Comparison of ENCODE assay signal across 3 fruit fly cellular contexts in the genomic region with DNA sequence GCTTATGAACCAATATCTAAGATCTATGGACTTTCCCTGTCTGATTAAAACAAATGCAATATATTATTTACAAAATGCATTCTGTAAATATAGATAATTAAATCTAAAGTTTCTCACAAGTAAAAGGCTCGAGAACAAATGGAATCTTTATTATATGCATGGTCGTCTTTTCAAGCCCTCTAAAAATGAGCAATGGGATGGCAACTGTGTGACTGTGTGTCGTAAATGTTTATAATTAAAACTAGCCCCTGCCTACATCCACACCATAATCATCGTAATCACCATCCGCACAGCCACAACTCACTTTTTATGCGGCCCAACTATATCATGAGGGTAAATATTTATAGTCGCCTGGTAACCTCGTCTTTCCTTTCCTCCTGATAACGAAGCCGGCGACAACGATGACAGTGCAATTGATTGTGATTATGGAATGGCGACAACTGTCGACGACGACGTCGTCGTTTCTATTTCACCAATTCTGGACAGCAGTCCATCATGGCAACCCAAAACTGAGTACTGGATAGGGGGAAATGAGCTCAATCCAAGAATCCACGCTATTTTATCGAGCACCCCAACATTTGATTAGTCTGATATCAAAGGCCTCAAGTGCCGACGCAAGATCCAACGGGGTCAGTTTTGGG.
A peak's percentile ranks its signal among the peaks of the same experiment; 100 is the strongest.
TF ChIP-seq lines count a peak whose summit lies in the region.

No protein-coding gene starts in this region.

- TF ChIP-seq CTCF in whole organism, embryonic (GFP tag; optimal IDR thresholded peaks at IDR 0.05; lab: Kevin White, UChicago): no peak

TF ChIP-seq in whole organism, adult, 20 proteins besides CTCF, POLR2A, EP300 and RAD21:
- TF ChIP-seq cnc (optimal IDR thresholded peaks at IDR 0.05; lab: Kevin White, UChicago): peak; percentile 83 to 93
- TF ChIP-seq kay (GFP tag; lab: Kevin White, UChicago; ENCODE audit: borderline replicate concordance): peak; percentile 60
- TF ChIP-seq CG33017 (tag; optimal IDR thresholded peaks at IDR 0.05; lab: Kevin White, UChicago): no peak
- peak; percentile 7 for TF ChIP-seq cic (GFP tag; optimal IDR thresholded peaks at IDR 0.05; lab: Kevin White, UChicago)

TF ChIP-seq in whole organism, embryonic, 481 proteins besides CTCF, POLR2A, EP300 and RAD21 (continues in another document):
- TF ChIP-seq fd3F (GFP tag; optimal IDR thresholded peaks at IDR 0.05; lab: Kevin White, UChicago) (no peak), PHDP (tag; optimal IDR thresholded peaks at IDR 0.05; lab: Kevin White, UChicago) (peak; percentile 41), CG7987 (GFP tag; optimal IDR thresholded peaks at IDR 0.05; lab: Kevin White, UChicago) (peak; percentile 16), Hr78 (GFP tag; optimal IDR thresholded peaks at IDR 0.05; lab: Kevin White, UChicago) (peak in 1 of 2 experiments; percentile 75), CG13894 (tag; optimal IDR thresholded peaks at IDR 0.05; lab: Kevin White, UChicago) (peak; percentile 56), CG7839 (tag; optimal IDR thresholded peaks at IDR 0.05; lab: Kevin White, UChicago) (peak; percentile 45), gcm (GFP tag; optimal IDR thresholded peaks at IDR 0.05; lab: Kevin White, UChicago) (peak; percentile 2), Fer1 (GFP tag; optimal IDR thresholded peaks at IDR 0.05; lab: Kevin White, UChicago) (peak; percentile 22), Hand (GFP tag; optimal IDR thresholded peaks at IDR 0.05; lab: Kevin White, UChicago) (peak; percentile 19), pros (GFP tag; optimal IDR thresholded peaks at IDR 0.05; lab: Kevin White, UChicago) (peak; percentile 43), pfk (GFP tag; optimal IDR thresholded peaks at IDR 0.05; lab: Kevin White, UChicago) (peak; percentile 45), Optix (GFP tag; IDR thresholded peaks at IDR 0.05; lab: Robert Waterston, UW) (no peak), sug (tag; optimal IDR thresholded peaks at IDR 0.05; lab: Kevin White, UChicago) (peak; percentile 79), aop (GFP tag; IDR thresholded peaks at IDR 0.05; lab: Robert Waterston, UW) (no peak), abd-A (tag; optimal IDR thresholded peaks at IDR 0.05; lab: Kevin White, UChicago) (peak; percentile 23), amos (GFP tag; IDR thresholded peaks at IDR 0.05; lab: Robert Waterston, UW; ENCODE audit: partially characterized antibody) (no peak), Adf1 (GFP tag; IDR thresholded peaks at IDR 0.05; lab: Robert Waterston, UW) (peak; percentile 15; the same call in 1 of the 2 replicates), CG34224 (GFP tag; IDR thresholded peaks at IDR 0.05; lab: Robert Waterston, UW; ENCODE audit: partially characterized antibody) (no peak), CG17912 (GFP tag; optimal IDR thresholded peaks at IDR 0.05; lab: Kevin White, UChicago) (peak; percentile 10), Hmr (GFP tag; optimal IDR thresholded peaks at IDR 0.05; lab: Kevin White, UChicago) (peak; percentile 17), slou (GFP tag; optimal IDR thresholded peaks at IDR 0.05; lab: Kevin White, UChicago) (no peak), Pdp1 (GFP tag; optimal IDR thresholded peaks at IDR 0.05; lab: Kevin White, UChicago) (peak in 1 of 2 experiments; percentile 96), Hey (tag; optimal IDR thresholded peaks at IDR 0.05; lab: Kevin White, UChicago) (peak; percentile 68), CG9727 (GFP tag; optimal IDR thresholded peaks at IDR 0.05; lab: Kevin White, UChicago) (peak; percentile 0), exex (tag; optimal IDR thresholded peaks at IDR 0.05; lab: Kevin White, UChicago) (peak; percentile 80), HLH4C (GFP tag; IDR thresholded peaks at IDR 0.05; lab: Robert Waterston, UW; ENCODE audit: partially characterized antibody) (no peak), HmgD (GFP tag; optimal IDR thresholded peaks at IDR 0.05; lab: Kevin White, UChicago) (no peak), CG10543 (GFP tag; optimal IDR thresholded peaks at IDR 0.05; lab: Kevin White, UChicago) (peak; percentile 70), CG8290 (GFP tag; optimal IDR thresholded peaks at IDR 0.05; lab: Kevin White, UChicago) (no peak), CG8290 (tag; optimal IDR thresholded peaks at IDR 0.05; lab: Kevin White, UChicago) (peak in 1 of 2 experiments; percentile 50), CG34376 (GFP tag; optimal IDR thresholded peaks at IDR 0.05; lab: Kevin White, UChicago) (peak; percentile 90), gro (GFP tag; optimal IDR thresholded peaks at IDR 0.05; lab: Kevin White, UChicago) (peak; percentile 21), Nf-YC (tag; optimal IDR thresholded peaks at IDR 0.05; lab: Kevin White, UChicago) (peak; percentile 16), cwo (GFP tag; optimal IDR thresholded peaks at IDR 0.05; lab: Kevin White, UChicago) (peak; percentile 40), CG2678 (tag; optimal IDR thresholded peaks at IDR 0.05; lab: Kevin White, UChicago) (peak; percentile 52), CG17568 (GFP tag; optimal IDR thresholded peaks at IDR 0.05; lab: Kevin White, UChicago) (peak; percentile 39), Kr (GFP tag; optimal IDR thresholded peaks at IDR 0.05; lab: Kevin White, UChicago) (peak; percentile 6), B-H2 (GFP tag; optimal IDR thresholded peaks at IDR 0.05; lab: Kevin White, UChicago) (peak; percentile 35), mirr (GFP tag; optimal IDR thresholded peaks at IDR 0.05; lab: Kevin White, UChicago) (peak; percentile 70)

TF ChIP-seq in whole organism, prepupa, 60 proteins besides CTCF, POLR2A, EP300 and RAD21:
- TF ChIP-seq CG32006 (GFP tag; optimal IDR thresholded peaks at IDR 0.05; lab: Kevin White, UChicago): peak; percentile 2
- TF ChIP-seq Hr38 (GFP tag; optimal IDR thresholded peaks at IDR 0.05; lab: Kevin White, UChicago): no peak
- TF ChIP-seq Eip75B (GFP tag; optimal IDR thresholded peaks at IDR 0.05; lab: Kevin White, UChicago): no peak
- peak; percentile 68 for TF ChIP-seq fkh (GFP tag; optimal IDR thresholded peaks at IDR 0.05; lab: Kevin White, UChicago)
- no peak for TF ChIP-seq Met (GFP tag; optimal IDR thresholded peaks at IDR 0.05; lab: Kevin White, UChicago)
- peak; percentile 70 for TF ChIP-seq svp (GFP tag; lab: Kevin White, UChicago)
- TF ChIP-seq CG6163 (GFP tag; IDR thresholded peaks at IDR 0.05; lab: Robert Waterston, UW): no peak
- no peak for TF ChIP-seq CG15336 (GFP tag; IDR thresholded peaks at IDR 0.05; lab: Robert Waterston, UW)
- TF ChIP-seq CG3919 (GFP tag; optimal IDR thresholded peaks at IDR 0.05; lab: Kevin White, UChicago): no peak
- TF ChIP-seq Sox14 (GFP tag; optimal IDR thresholded peaks at IDR 0.05; lab: Kevin White, UChicago): no peak
- TF ChIP-seq dac (GFP tag; optimal IDR thresholded peaks at IDR 0.05; lab: Kevin White, UChicago): no peak
- peak; percentile 65 for TF ChIP-seq Eip78C (GFP tag; lab: Kevin White, UChicago)
- TF ChIP-seq CG11762 (GFP tag; optimal IDR thresholded peaks at IDR 0.05; lab: Kevin White, UChicago; ENCODE audit: insufficient read depth): no peak
- no peak for TF ChIP-seq CG1621 (tag; optimal IDR thresholded peaks at IDR 0.05; lab: Kevin White, UChicago)
- TF ChIP-seq salr (GFP tag; optimal IDR thresholded peaks at IDR 0.05; lab: Kevin White, UChicago): no peak
TF ChIP-seq in whole organism, prepupa: peak in this region for 4.
